Worm (Caenorhabditis elegans): ENCODE data around the gene F58D2.2.

- TF ChIP-seq ztf-29 (GFP tag; IDR thresholded peaks at IDR 0.05) (no peak), ref-1 (GFP tag; conservative IDR thresholded peaks at IDR 0.05) (no peak), flt-1 (GFP tag; IDR thresholded peaks at IDR 0.05) (no peak), med-1 (GFP tag; optimal IDR thresholded peaks at IDR 0.05; ENCODE audit: insufficient read depth) (no peak), ztf-23 (GFP tag; IDR thresholded peaks at IDR 0.05) (no peak), T22C8.4 (GFP tag; IDR thresholded peaks at IDR 0.05) (no peak), cog-1 (tag; optimal IDR thresholded peaks at IDR 0.05) (no peak), klf-2 (GFP tag; conservative IDR thresholded peaks at IDR 0.05) (no peak)
Measured at ce11 chrIV:13170241-13170640, 19.3 kb upstream of the F58D2.2 start, which contains the start of gene nas-14.
